Worm (Caenorhabditis elegans) whole organism, L4 larva: ENCODE results near the gene T20B12.4.
A peak's percentile ranks its signal among the peaks of the same experiment; 100 is the strongest.

ENCODE experiments used
- hmg-1.1 ChIP-seq: fragments of 200-800 bp; sonication (Bioruptor generic); IDR thresholded peaks from 2 replicates; pipeline ENCODE4 v1.3.6; 2022; ENCODE audit warnings: missing genetic modification reagents, missing genetic modification characterization, missing compliant biosample characterization
- unc-130 ChIP-seq: sonication (generic microtip); optimal IDR thresholded peaks from 2 replicates; lab custom pipeline; 2016; ENCODE audit warnings: missing genetic modification reagents, missing genetic modification characterization, missing compliant biosample characterization

- TF ChIP-seq hmg-1.1 (peak; percentile 35; the same call in 1 of the 2 replicates), unc-130 (GFP tag; lab: Kevin White, UChicago) (no peak)
Observed at ce11 chrIII:7376143-7376802, 8.8 kb downstream of the T20B12.4 start.
